Worm (Caenorhabditis elegans) whole organism, early embryonic: ENCODE results near the gene T01H3.3.

Experiments
- B0310.2 ChIP-seq: sonication (generic microtip); optimal IDR thresholded peaks from 2 replicates; lab custom pipeline; 2016; ENCODE audit warnings: mild to moderate bottlenecking, missing genetic modification characterization, missing compliant biosample characterization
- F13C5.2 ChIP-seq: sonication (generic microtip); optimal IDR thresholded peaks from 2 replicates; lab custom pipeline; 2017; ENCODE audit warnings: mild to moderate bottlenecking, missing genetic modification characterization, inconsistent platforms, missing compliant biosample characterization
- aly-1 ChIP-seq: sonication (generic microtip); optimal IDR thresholded peaks from 2 replicates; lab custom pipeline; 2016; ENCODE audit warnings: missing genetic modification characterization, missing compliant biosample characterization
- ama-1 ChIP-seq: fragments of 150-350 bp; optimal IDR thresholded peaks from 2 replicates; lab custom pipeline; 2014
- ceh-13 ChIP-seq: fragments of 200-800 bp; sonication (Bioruptor generic); optimal IDR thresholded peaks from 2 replicates; lab custom pipeline; 2018; ENCODE audit warnings: mild to moderate bottlenecking, missing genetic modification characterization, missing compliant biosample characterization
- ceh-36 ChIP-seq: sonication (generic microtip); optimal IDR thresholded peaks from 2 replicates; lab custom pipeline; 2016; ENCODE audit warnings: missing genetic modification characterization, inconsistent platforms, missing compliant biosample characterization
- ets-7 ChIP-seq: sonication (generic microtip); optimal IDR thresholded peaks from 2 replicates; lab custom pipeline; 2016; ENCODE audit warnings: missing genotype, missing genetic modification characterization, missing compliant biosample characterization
- flt-1 ChIP-seq: fragments of 200-800 bp; sonication (Bioruptor generic); IDR thresholded peaks from 2 replicates; pipeline ENCODE4 v1.3.6; 2022; ENCODE audit warnings: missing genetic modification characterization, missing compliant biosample characterization
- hmbx-1 ChIP-seq: sonication (generic microtip); optimal IDR thresholded peaks from 2 replicates; lab custom pipeline; 2016; ENCODE audit warnings: mild to moderate bottlenecking, missing genetic modification characterization, missing compliant biosample characterization
- hmg-4 ChIP-seq: fragments of 200-800 bp; sonication (Bioruptor generic); optimal IDR thresholded peaks from 2 replicates; lab custom pipeline; 2018; ENCODE audit warnings: mild to moderate bottlenecking, missing genetic modification characterization, missing compliant biosample characterization
- hnd-1 ChIP-seq: sonication (generic microtip); optimal IDR thresholded peaks from 2 replicates; lab custom pipeline; 2016; ENCODE audit warnings: missing genetic modification characterization, missing compliant biosample characterization
- pes-1 ChIP-seq: fragments of 200-800 bp; sonication (Bioruptor generic); IDR thresholded peaks from 2 replicates; pipeline ENCODE4 v1.3.6; 2022; ENCODE audit warnings: missing genetic modification reagents, missing genetic modification characterization, missing compliant biosample characterization
- scrt-1 ChIP-seq: fragments of 200-800 bp; sonication (Bioruptor generic); IDR thresholded peaks from 2 replicates; pipeline ENCODE4 v1.3.6; 2022; ENCODE audit warnings: missing genetic modification characterization, missing compliant biosample characterization
- sea-1 ChIP-seq: fragments of 200-800 bp; sonication (Bioruptor generic); conservative IDR thresholded peaks from 2 replicates; pipeline ENCODE4 v1.3.6; 2022; ENCODE audit warnings: missing genetic modification characterization, missing compliant biosample characterization
- tbx-11 ChIP-seq: fragments of 200-800 bp; sonication (Bioruptor generic); IDR thresholded peaks from 2 replicates; pipeline ENCODE4 v1.3.6; 2022; ENCODE audit warnings: missing genetic modification characterization, missing compliant biosample characterization
- tbx-37 ChIP-seq: fragments of 200-800 bp; sonication (Bioruptor generic); conservative IDR thresholded peaks from 2 replicates; pipeline ENCODE4 v1.3.6; 2022; ENCODE audit warnings: missing genetic modification reagents, missing genetic modification characterization, missing compliant biosample characterization
- tra-4 ChIP-seq: sonication (generic microtip); optimal IDR thresholded peaks from 2 replicates; lab custom pipeline; 2017; ENCODE audit warnings: missing genetic modification characterization, missing compliant biosample characterization

Gene T01H3.3

ce11 chrII:7864892-7865291 lies 8.8 kb downstream of the T01H3.3 start:
- TF ChIP-seq hmg-4 (GFP tag; lab: Kevin White, UChicago) (no peak), tbx-37 (no peak), sea-1 (GFP tag; lab: Robert Waterston, UW) (no peak), ama-1 (lab: Kevin White, UChicago) (no peak), tbx-11 (no peak), aly-1 (no peak), flt-1 (GFP tag; lab: Robert Waterston, UW) (no peak), pes-1 (GFP tag; lab: Robert Waterston, UW) (no peak), ets-7 (tag; lab: Kevin White, UChicago) (no peak), hmbx-1 (tag; lab: Kevin White, UChicago) (no peak), ceh-36 (tag; lab: Kevin White, UChicago) (no peak), tra-4 (tag; lab: Kevin White, UChicago) (no peak), hnd-1 (tag; lab: Kevin White, UChicago) (no peak), F13C5.2 (tag; lab: Kevin White, UChicago) (no peak), ceh-13 (no peak)

- no peak for TF ChIP-seq ets-7 (tag; lab: Kevin White, UChicago)
- TF ChIP-seq scrt-1 (GFP tag; lab: Robert Waterston, UW), result no peak
- TF ChIP-seq hmbx-1 (tag; lab: Kevin White, UChicago), result no peak
- no peak for TF ChIP-seq F13C5.2 (tag; lab: Kevin White, UChicago)
- TF ChIP-seq ama-1 (lab: Kevin White, UChicago), result no peak
- no peak for TF ChIP-seq hnd-1 (tag; lab: Kevin White, UChicago)
- no peak for TF ChIP-seq sea-1 (GFP tag; lab: Robert Waterston, UW)
- no peak for TF ChIP-seq flt-1 (GFP tag; lab: Robert Waterston, UW)
- no peak for TF ChIP-seq tbx-37
- no peak for TF ChIP-seq aly-1
- no peak for TF ChIP-seq tra-4 (tag; lab: Kevin White, UChicago)
- TF ChIP-seq B0310.2 (tag; lab: Kevin White, UChicago), result no peak
- TF ChIP-seq ceh-13, result no peak
- TF ChIP-seq hmg-4 (GFP tag; lab: Kevin White, UChicago), result no peak
- no peak for TF ChIP-seq pes-1 (GFP tag; lab: Robert Waterston, UW)
These were observed 9.5 kb downstream of the T01H3.3 start, which contains the start of gene ostb-1 for ce11 chrII:7864207-7864606. Gene ostb-1, plus strand, starts transcription at chrII:7864507.

- TF ChIP-seq pes-1 (GFP tag; lab: Robert Waterston, UW) (peak; percentile 57; the same call in 1 of the 2 replicates), tra-4 (tag; lab: Kevin White, UChicago) (no peak)
These were observed 10.1 kb downstream of the T01H3.3 start for ce11 chrII:7863480-7864125.

ce11 chrII:7860221-7860928 lies 13.3 kb downstream of the T01H3.3 start, which contains the start of gene lin-5:
Gene lin-5, plus strand, starts transcription at chrII:7860574.
- no peak for TF ChIP-seq ets-7 (tag; lab: Kevin White, UChicago)
- peak; percentile 26 for TF ChIP-seq F13C5.2 (tag; lab: Kevin White, UChicago)

ce11 chrII:7858101-7858500 lies 15.6 kb downstream of the T01H3.3 start, which contains the start of gene sds-22:
Gene sds-22, plus strand, starts transcription at chrII:7858401.
- TF ChIP-seq tra-4 (tag; lab: Kevin White, UChicago) (no peak), scrt-1 (GFP tag; lab: Robert Waterston, UW) (no peak), flt-1 (GFP tag; lab: Robert Waterston, UW) (no peak), B0310.2 (tag; lab: Kevin White, UChicago) (no peak), ama-1 (lab: Kevin White, UChicago) (no peak), F13C5.2 (tag; lab: Kevin White, UChicago) (no peak), hmbx-1 (tag; lab: Kevin White, UChicago) (no peak), hnd-1 (tag; lab: Kevin White, UChicago) (no peak), tbx-11 (no peak), pes-1 (GFP tag; lab: Robert Waterston, UW) (no peak), tbx-37 (no peak), ceh-36 (tag; lab: Kevin White, UChicago) (no peak), ets-7 (tag; lab: Kevin White, UChicago) (no peak), aly-1 (no peak), ceh-13 (no peak), sea-1 (GFP tag; lab: Robert Waterston, UW) (no peak), hmg-4 (GFP tag; lab: Kevin White, UChicago) (no peak)

ce11 chrII:7857485-7858010 lies 16.1 kb downstream of the T01H3.3 start, which contains the start of the genes cec-3 and T09A5.15:
Gene cec-3, minus strand, starts transcription at chrII:7857600.
Gene T09A5.15, plus strand, starts transcription at chrII:7857960.
- no peak for TF ChIP-seq ama-1 (lab: Kevin White, UChicago)
- TF ChIP-seq F13C5.2 (tag; lab: Kevin White, UChicago), result peak; percentile 63
- TF ChIP-seq scrt-1 (GFP tag; lab: Robert Waterston, UW), result no peak
- no peak for TF ChIP-seq ets-7 (tag; lab: Kevin White, UChicago)
- TF ChIP-seq hmg-4 (GFP tag; lab: Kevin White, UChicago), result no peak

ce11 chrII:7855619-7856018 lies 18.1 kb downstream of the T01H3.3 start, which contains the start of gene mdmh-35:
Gene mdmh-35, minus strand, starts transcription at chrII:7855719.
- no peak for TF ChIP-seq flt-1 (GFP tag; lab: Robert Waterston, UW)
- no peak for TF ChIP-seq scrt-1 (GFP tag; lab: Robert Waterston, UW)
- TF ChIP-seq ets-7 (tag; lab: Kevin White, UChicago), result no peak
- no peak for TF ChIP-seq pes-1 (GFP tag; lab: Robert Waterston, UW)
- no peak for TF ChIP-seq aly-1
- TF ChIP-seq F13C5.2 (tag; lab: Kevin White, UChicago), result no peak
- TF ChIP-seq tra-4 (tag; lab: Kevin White, UChicago), result no peak
- TF ChIP-seq ceh-36 (tag; lab: Kevin White, UChicago), result no peak
- no peak for TF ChIP-seq tbx-11
- no peak for TF ChIP-seq sea-1 (GFP tag; lab: Robert Waterston, UW)
- TF ChIP-seq hmg-4 (GFP tag; lab: Kevin White, UChicago), result no peak
- no peak for TF ChIP-seq hmbx-1 (tag; lab: Kevin White, UChicago)
- no peak for TF ChIP-seq B0310.2 (tag; lab: Kevin White, UChicago)
- TF ChIP-seq ceh-13, result no peak
- no peak for TF ChIP-seq ama-1 (lab: Kevin White, UChicago)
- TF ChIP-seq hnd-1 (tag; lab: Kevin White, UChicago), result no peak
- TF ChIP-seq tbx-37, result no peak
